Fruit fly (Drosophila melanogaster) whole organism, embryonic: ENCODE data around the gene side-VI.

Experiments used
- CG10565 ChIP-seq: fragments of 200-800 bp; sonication (Bioruptor generic); optimal IDR thresholded peaks from 3 replicates; lab custom pipeline; 2016; ENCODE audit warnings: missing biosample characterization, mild to moderate bottlenecking, missing genetic modification characterization
- CG11085 ChIP-seq: fragments of 200-800 bp; sonication (Bioruptor generic); IDR thresholded peaks from 2 replicates; pipeline ENCODE4 v1.3.6; 2022; ENCODE audit warnings: missing biosample characterization, missing genetic modification characterization
- CG11456 ChIP-seq: fragments of 200-800 bp; sonication (Bioruptor generic); IDR thresholded peaks from 3 replicates; pipeline ENCODE4 v1.3.6; 2022; ENCODE audit warnings: missing biosample characterization, missing genetic modification characterization
- CG11696 ChIP-seq: fragments of 200-800 bp; sonication (Bioruptor generic); IDR thresholded peaks from 2 replicates; pipeline ENCODE4 v1.3.6; 2022; ENCODE audit warnings: missing biosample characterization, missing genetic modification characterization
- CG13123 ChIP-seq: fragments of 200-800 bp; sonication (Bioruptor generic); optimal IDR thresholded peaks from 2 replicates; lab custom pipeline; 2016; ENCODE audit warnings: missing biosample characterization, missing genetic modification characterization
- CG14710 ChIP-seq: fragments of 200-800 bp; sonication (Bioruptor generic); optimal IDR thresholded peaks from 3 replicates; lab custom pipeline; 2019; ENCODE audit warnings: missing biosample characterization, mild to moderate bottlenecking, missing genetic modification characterization, moderate library complexity
- CG14965 ChIP-seq: fragments of 200-800 bp; sonication (Bioruptor generic); optimal IDR thresholded peaks from 2 replicates; lab custom pipeline; 2016; ENCODE audit warnings: missing biosample characterization, missing genetic modification characterization, borderline replicate concordance
- CG15269 ChIP-seq: fragments of 200-800 bp; sonication (Bioruptor generic); optimal IDR thresholded peaks from 2 replicates; lab custom pipeline; 2018; ENCODE audit warnings: missing biosample characterization, mild to moderate bottlenecking, missing genetic modification characterization, moderate library complexity
- CG15514 ChIP-seq: fragments of 200-800 bp; sonication (Bioruptor generic); optimal IDR thresholded peaks from 3 replicates; lab custom pipeline; 2017; ENCODE audit warnings: missing biosample characterization, missing genetic modification characterization, mild to moderate bottlenecking, moderate library complexity, missing genetic modification reagents
- CG17912 ChIP-seq: fragments of 200-800 bp; sonication (Bioruptor generic); optimal IDR thresholded peaks from 2 replicates; lab custom pipeline; 2018; ENCODE audit warnings: missing biosample characterization, mild to moderate bottlenecking, missing genetic modification characterization
- CG2202 ChIP-seq: fragments of 200-800 bp; sonication (Bioruptor generic); optimal IDR thresholded peaks from 2 replicates; lab custom pipeline; 2018; ENCODE audit warnings: missing biosample characterization, mild to moderate bottlenecking, missing genetic modification characterization
- CG30431 ChIP-seq: fragments of 200-800 bp; sonication (Bioruptor generic); optimal IDR thresholded peaks from 2 replicates; lab custom pipeline; 2017; ENCODE audit warnings: missing biosample characterization, missing genetic modification characterization
- CG3838 ChIP-seq: fragments of 200-800 bp; sonication (Bioruptor generic); optimal IDR thresholded peaks from 3 replicates; lab custom pipeline; 2016; ENCODE audit warnings: missing biosample characterization, missing genetic modification characterization
- CG6683 ChIP-seq: fragments of 200-800 bp; sonication (Bioruptor generic); optimal IDR thresholded peaks from 2 replicates; lab custom pipeline; 2017; ENCODE audit warnings: missing biosample characterization, mild to moderate bottlenecking, missing genetic modification characterization, missing genetic modification reagents
- CG6689 ChIP-seq: fragments of 200-800 bp; sonication (Bioruptor generic); IDR thresholded peaks from 2 replicates; pipeline ENCODE4 v1.3.6; 2022; ENCODE audit warnings: missing biosample characterization, missing genetic modification characterization
- Dfd ChIP-seq, 2 experiments: fragments of >200 bp; optimal IDR thresholded peaks; 2 replicates each; lab custom pipeline; 2017; ENCODE audit warnings: missing biosample characterization in 2 of 2, missing genetic modification characterization in 2 of 2
- Elba2 ChIP-seq: fragments of 200-800 bp; sonication (Bioruptor generic); optimal IDR thresholded peaks from 3 replicates; lab custom pipeline; 2016; ENCODE audit warnings: missing biosample characterization, missing genetic modification characterization
- Hand ChIP-seq: fragments of 200-800 bp; sonication (Bioruptor generic); optimal IDR thresholded peaks from 2 replicates; lab custom pipeline; 2017; ENCODE audit warnings: mild to moderate bottlenecking, missing biosample characterization, missing genetic modification reagents, missing genetic modification characterization
- Hr3 ChIP-seq: fragments of 200-800 bp; sonication (Bioruptor generic); optimal IDR thresholded peaks from 3 replicates; lab custom pipeline; 2016; ENCODE audit warnings: missing biosample characterization, missing genetic modification characterization
- Hr51 ChIP-seq, 2 experiments: fragments of 200-800 bp; sonication (Bioruptor generic); optimal IDR thresholded peaks; 2 replicates in 1 of 2; 3 replicates in 1 of 2; lab custom pipeline; 2016 to 2018; ENCODE audit warnings: missing biosample characterization in 2 of 2, missing genetic modification characterization in 2 of 2, mild to moderate bottlenecking in 1 of 2, moderate library complexity in 1 of 2
- Lhr ChIP-seq: fragments of 200-800 bp; sonication (Bioruptor generic); optimal IDR thresholded peaks from 3 replicates; lab custom pipeline; 2017; ENCODE audit warnings: mild to moderate bottlenecking, missing biosample characterization, missing genetic modification reagents, missing genetic modification characterization
- MESR4 ChIP-seq: fragments of 200-800 bp; sonication (Bioruptor generic); optimal IDR thresholded peaks from 2 replicates; lab custom pipeline; 2018; ENCODE audit warnings: missing biosample characterization, mild to moderate bottlenecking, missing genetic modification characterization, moderate library complexity
- Neu2 ChIP-seq: fragments of 200-800 bp; sonication (Bioruptor generic); optimal IDR thresholded peaks from 3 replicates; lab custom pipeline; 2016; ENCODE audit warnings: missing biosample characterization, missing genetic modification characterization, borderline replicate concordance
- Ptx1 ChIP-seq: fragments of 200-800 bp; sonication (Bioruptor generic); IDR thresholded peaks from 2 replicates; pipeline ENCODE4 v1.3.6; 2022; ENCODE audit warnings: missing biosample characterization, missing genetic modification characterization
- Rfx ChIP-seq: fragments of 200-800 bp; sonication (Bioruptor generic); IDR thresholded peaks from 2 replicates; pipeline ENCODE4 v1.3.6; 2022; ENCODE audit warnings: missing biosample characterization, missing genetic modification characterization
- Spps ChIP-seq: fragments of 200-800 bp; sonication (Bioruptor generic); optimal IDR thresholded peaks from 2 replicates; lab custom pipeline; 2018; ENCODE audit warnings: missing biosample characterization, mild to moderate bottlenecking, missing genetic modification characterization
- chif ChIP-seq, 2 experiments: fragments of 200-800 bp; sonication (Bioruptor generic); optimal IDR thresholded peaks; 3 replicates each; lab custom pipeline; 2016; ENCODE audit warnings: missing biosample characterization in 2 of 2, missing genetic modification characterization in 2 of 2
- corto ChIP-seq: fragments of 200-800 bp; sonication (Bioruptor generic); optimal IDR thresholded peaks from 2 replicates; lab custom pipeline; 2016; ENCODE audit warnings: missing biosample characterization, mild to moderate bottlenecking, missing genetic modification characterization, moderate library complexity
- dmrt11E ChIP-seq: fragments of 200-800 bp; sonication (Bioruptor generic); optimal IDR thresholded peaks from 3 replicates; lab custom pipeline; 2018; ENCODE audit warnings: missing biosample characterization, mild to moderate bottlenecking, missing genetic modification characterization, moderate library complexity
- dmrt99B ChIP-seq: fragments of 200-800 bp; sonication (Bioruptor generic); optimal IDR thresholded peaks from 2 replicates; lab custom pipeline; 2018; ENCODE audit warnings: missing biosample characterization, mild to moderate bottlenecking, missing genetic modification characterization, moderate library complexity
- eve ChIP-seq, 2 experiments: fragments of >200 bp; optimal IDR thresholded peaks; 2 replicates each; lab custom pipeline; 2017; ENCODE audit warnings: missing biosample characterization in 2 of 2, missing genetic modification characterization in 2 of 2
- gfzf ChIP-seq: fragments of 200-800 bp; sonication (Bioruptor generic); optimal IDR thresholded peaks from 2 replicates; lab custom pipeline; 2016; ENCODE audit warnings: missing biosample characterization, mild to moderate bottlenecking, missing genetic modification characterization, moderate library complexity
- grau ChIP-seq: fragments of 200-800 bp; optimal IDR thresholded peaks from 3 replicates; lab custom pipeline; 2019; ENCODE audit warnings: missing biosample characterization, mild to moderate bottlenecking, missing genetic modification characterization, moderate library complexity
- hb ChIP-seq: fragments of 200-800 bp; sonication (Bioruptor generic); IDR thresholded peaks from 3 replicates; pipeline ENCODE4 v1.3.6; 2022; ENCODE audit warnings: missing biosample characterization, missing genetic modification characterization; ENCODE audit not compliant: partially characterized antibody
- insv ChIP-seq, 2 experiments: fragments of 200-800 bp; sonication (Bioruptor generic); optimal IDR thresholded peaks; 3 replicates each; lab custom pipeline; 2016 to 2018; ENCODE audit warnings: missing biosample characterization in 2 of 2, missing genetic modification characterization in 2 of 2
- kay ChIP-seq: fragments of 200-800 bp; sonication (Bioruptor generic); optimal IDR thresholded peaks from 2 replicates; lab custom pipeline; 2016; ENCODE audit warnings: missing biosample characterization, missing genetic modification characterization
- ken ChIP-seq: fragments of 200-800 bp; sonication (Bioruptor generic); IDR thresholded peaks from 3 replicates; pipeline ENCODE4 v1.3.6; 2022; ENCODE audit warnings: missing biosample characterization, missing genetic modification characterization
- luna ChIP-seq: fragments of 200-800 bp; sonication (Bioruptor generic); optimal IDR thresholded peaks from 2 replicates; lab custom pipeline; 2016; ENCODE audit warnings: missing biosample characterization, missing genetic modification characterization
- pan ChIP-seq, 4 experiments: fragments of >200 bp in 3 of 4; fragments of 200-800 bp in 1 of 4; sonication (Bioruptor generic) in 1 of 4; optimal IDR thresholded peaks in 3 of 4; IDR thresholded peaks in 1 of 4; 2 replicates each; pipeline versions ENCODE4 v1.3.6 to Lab custom; 2017 to 2022; ENCODE audit warnings: missing biosample characterization in 2 of 4, missing genetic modification characterization in 2 of 4, mixed read lengths in 1 of 4
- salm ChIP-seq: fragments of 200-800 bp; sonication (Bioruptor generic); optimal IDR thresholded peaks from 2 replicates; lab custom pipeline; 2018; ENCODE audit warnings: missing biosample characterization, mild to moderate bottlenecking, missing genetic modification characterization
- sd ChIP-seq: fragments of 200-800 bp; sonication (Bioruptor generic); optimal IDR thresholded peaks from 3 replicates; lab custom pipeline; 2018; ENCODE audit warnings: missing biosample characterization, mild to moderate bottlenecking, missing genetic modification characterization, moderate library complexity
- slbo ChIP-seq: fragments of 200-800 bp; sonication (Bioruptor generic); IDR thresholded peaks from 2 replicates; pipeline ENCODE4 v1.3.6; 2022; ENCODE audit warnings: missing biosample characterization, missing genetic modification characterization
- sob ChIP-seq: fragments of 200-800 bp; sonication (Bioruptor generic); IDR thresholded peaks from 2 replicates; pipeline ENCODE4 v1.3.6; 2022; ENCODE audit warnings: missing biosample characterization, missing genetic modification characterization
- sr ChIP-seq: fragments of 200-800 bp; sonication (Bioruptor generic); IDR thresholded peaks from 3 replicates; pipeline ENCODE4 v1.3.6; 2022; ENCODE audit warnings: missing biosample characterization, missing genetic modification characterization
- stwl ChIP-seq: fragments of 200-800 bp; sonication (Bioruptor generic); optimal IDR thresholded peaks from 3 replicates; lab custom pipeline; 2018; ENCODE audit warnings: missing biosample characterization, mild to moderate bottlenecking, missing genetic modification characterization, moderate library complexity
- trem ChIP-seq: fragments of 200-800 bp; optimal IDR thresholded peaks from 3 replicates; lab custom pipeline; 2019; ENCODE audit warnings: missing biosample characterization, mild to moderate bottlenecking, missing genetic modification characterization, moderate library complexity
- trh ChIP-seq: fragments of 200-800 bp; sonication (Bioruptor generic); optimal IDR thresholded peaks from 2 replicates; lab custom pipeline; 2016; ENCODE audit warnings: missing biosample characterization, missing genetic modification characterization
- zfh1 ChIP-seq: fragments of 200-800 bp; sonication (Bioruptor generic); IDR thresholded peaks from 3 replicates; pipeline ENCODE4 v1.3.6; 2022; ENCODE audit warnings: missing biosample characterization, missing genetic modification characterization
- zfh2 ChIP-seq: fragments of 200-800 bp; sonication (Bioruptor generic); optimal IDR thresholded peaks from 2 replicates; lab custom pipeline; 2016; ENCODE audit warnings: missing biosample characterization, missing genetic modification characterization

The side-VI gene

dm6 chr3R:10957630-10958029, 14.6 kb upstream of the side-VI start:
- TF ChIP-seq trem (tag; lab: Kevin White, UChicago) (peak; percentile 7), Neu2 (GFP tag; lab: Kevin White, UChicago) (peak; percentile 75), kay (GFP tag; lab: Kevin White, UChicago) (no peak), chif (GFP tag; optimal IDR thresholded peaks at IDR 0.05; lab: Kevin White, UChicago) (no peak), sob (GFP tag; lab: Robert Waterston, UW) (no peak), sr (GFP tag; lab: Robert Waterston, UW) (peak; percentile 62; the same call in 2 of the 3 replicates), CG3838 (no peak)

dm6 chr3R:11024715-11025114, 52.5 kb downstream of the side-VI start:
- TF ChIP-seq CG6689 (GFP tag; lab: Robert Waterston, UW) = no peak
- 0 out of 3 replicates have a peak, but pooled peaks have one; percentile 12 for TF ChIP-seq zfh1 (GFP tag; lab: Robert Waterston, UW)
- no peak for TF ChIP-seq hb (GFP tag; lab: Robert Waterston, UW)
- no peak for TF ChIP-seq sd (tag; lab: Kevin White, UChicago)
- peak in 1 of 2 experiments; percentile 9 for TF ChIP-seq Hr51 (GFP tag; optimal IDR thresholded peaks at IDR 0.05; lab: Kevin White, UChicago)
- TF ChIP-seq Rfx (GFP tag; lab: Robert Waterston, UW) = peak; percentile 42
- TF ChIP-seq CG15514 (GFP tag; lab: Kevin White, UChicago) = peak; percentile 30
- TF ChIP-seq dmrt99B (tag; lab: Kevin White, UChicago) = peak; percentile 26
- TF ChIP-seq slbo (GFP tag; lab: Robert Waterston, UW) = peak; percentile 49; the same call in 1 of the 2 replicates
- TF ChIP-seq trh = no peak
- no peak for TF ChIP-seq CG2202 (tag; lab: Kevin White, UChicago)
- 0 out of 2 replicates have a peak, but pooled peaks have one; percentile 11 for TF ChIP-seq Ptx1 (GFP tag; lab: Robert Waterston, UW)
- no peak for TF ChIP-seq corto
- TF ChIP-seq pan (optimal IDR thresholded peaks at IDR 0.05; lab: Kevin White, UChicago) = no peak
- no peak for TF ChIP-seq pan (GFP tag; optimal IDR thresholded peaks at IDR 0.05 in 1 of 2, IDR thresholded peaks at IDR 0.05 in 1 of 2)
- no peak for TF ChIP-seq Hr3 (GFP tag; lab: Kevin White, UChicago)
- TF ChIP-seq ken = peak; percentile 49; the same call in 1 of the 3 replicates
- no peak for TF ChIP-seq CG17912 (GFP tag; lab: Kevin White, UChicago)
- TF ChIP-seq CG30431 = no peak
- TF ChIP-seq insv (GFP tag; optimal IDR thresholded peaks at IDR 0.05; lab: Kevin White, UChicago) = no peak
- TF ChIP-seq Hand (GFP tag; lab: Kevin White, UChicago) = peak; percentile 12
- no peak for TF ChIP-seq Dfd (GFP tag; optimal IDR thresholded peaks at IDR 0.05; lab: Kevin White, UChicago)
- TF ChIP-seq Elba2 (GFP tag; lab: Kevin White, UChicago) = no peak
- no peak for TF ChIP-seq gfzf (GFP tag; lab: Kevin White, UChicago)
- TF ChIP-seq stwl (tag; lab: Kevin White, UChicago) = no peak
- TF ChIP-seq salm (tag; lab: Kevin White, UChicago) = no peak
- TF ChIP-seq CG14965 (GFP tag; lab: Kevin White, UChicago) = no peak
- TF ChIP-seq CG15269 (tag; lab: Kevin White, UChicago) = peak; percentile 35
- TF ChIP-seq CG11456 (GFP tag; lab: Robert Waterston, UW) = peak; percentile 56; the same call in 1 of the 3 replicates
- TF ChIP-seq Lhr (GFP tag; lab: Kevin White, UChicago) = no peak
- no peak for TF ChIP-seq CG11696 (GFP tag; lab: Robert Waterston, UW)
- TF ChIP-seq Spps = no peak
- no peak for TF ChIP-seq eve (GFP tag; optimal IDR thresholded peaks at IDR 0.05; lab: Kevin White, UChicago)
- TF ChIP-seq dmrt11E (tag; lab: Kevin White, UChicago) = no peak
- no peak for TF ChIP-seq CG10565 (GFP tag; lab: Kevin White, UChicago)
- TF ChIP-seq CG11085 (GFP tag; lab: Robert Waterston, UW) = no peak
- no peak for TF ChIP-seq CG6683
- no peak for TF ChIP-seq grau (tag; lab: Kevin White, UChicago)
- no peak for TF ChIP-seq zfh2 (GFP tag; lab: Kevin White, UChicago)
- TF ChIP-seq CG13123 = no peak
- no peak for TF ChIP-seq MESR4 (GFP tag; lab: Kevin White, UChicago)
- TF ChIP-seq CG14710 = no peak
- TF ChIP-seq luna (GFP tag; lab: Kevin White, UChicago) = no peak
